Worm (Caenorhabditis elegans) whole organism, L2 larva: ENCODE data around the gene cyp-33A1.
"Not testable (repeated sequence)": the region's sequence is repeated elsewhere in the genome, so short reads cannot be mapped to it uniquely, and the experiment has no call there.

ENCODE experiments used
- F13H6.1 ChIP-seq: sonication (generic microtip); optimal IDR thresholded peaks from 2 replicates; lab custom pipeline; 2016; ENCODE audit warnings: missing genetic modification characterization, missing compliant biosample characterization
- Y55F3AM.14 ChIP-seq: fragments of 200-800 bp; sonication (Bioruptor generic); optimal IDR thresholded peaks from 2 replicates; lab custom pipeline; 2018; ENCODE audit warnings: mild to moderate bottlenecking, missing genetic modification characterization, missing compliant biosample characterization
- alr-1 ChIP-seq: fragments of 150-350 bp; optimal IDR thresholded peaks from 2 replicates; lab custom pipeline; 2014; ENCODE audit warnings: missing biosample characterization, missing genetic modification characterization
- ama-1 ChIP-seq: fragments of 150-350 bp; optimal IDR thresholded peaks from 2 replicates; lab custom pipeline; 2018; ENCODE audit warnings: inconsistent platforms
- blmp-1 ChIP-seq: sonication (generic microtip); optimal IDR thresholded peaks from 2 replicates; lab custom pipeline; 2017; ENCODE audit warnings: missing genetic modification characterization, mild to moderate bottlenecking, missing compliant biosample characterization, antibody characterized with exemption, moderate library complexity; ENCODE audit not compliant: insufficient read depth
- ceh-16 ChIP-seq: fragments of 150-350 bp; optimal IDR thresholded peaks from 2 replicates; lab custom pipeline; 2014; ENCODE audit warnings: missing biosample characterization, missing genetic modification characterization
- crh-2 ChIP-seq: sonication (generic microtip); optimal IDR thresholded peaks from 2 replicates; lab custom pipeline; 2017; ENCODE audit warnings: missing biosample characterization, missing genetic modification characterization
- dmd-4 ChIP-seq: sonication (generic microtip); optimal IDR thresholded peaks from 2 replicates; lab custom pipeline; 2017; ENCODE audit warnings: missing biosample characterization, missing genetic modification characterization
- egl-27 ChIP-seq: sonication (generic microtip); optimal IDR thresholded peaks from 3 replicates; lab custom pipeline; 2017; ENCODE audit warnings: missing biosample characterization, missing genetic modification reagents, missing genetic modification characterization
- elt-1 ChIP-seq: fragments of 150-350 bp; optimal IDR thresholded peaks from 2 replicates; lab custom pipeline; 2014; ENCODE audit warnings: missing biosample characterization, missing genetic modification characterization
- elt-3 ChIP-seq: sonication (generic microtip); optimal IDR thresholded peaks from 2 replicates; lab custom pipeline; 2017; ENCODE audit warnings: missing biosample characterization, missing genetic modification characterization
- fos-1 ChIP-seq: fragments of 150-350 bp; optimal IDR thresholded peaks from 2 replicates; lab custom pipeline; 2014; ENCODE audit warnings: missing biosample characterization, missing genetic modification characterization
- gmeb-1 ChIP-seq: fragments of 150-350 bp; optimal IDR thresholded peaks from 2 replicates; lab custom pipeline; 2014; ENCODE audit warnings: missing biosample characterization, missing genetic modification characterization
- lin-39 ChIP-seq: fragments of 150-350 bp; optimal IDR thresholded peaks from 2 replicates; lab custom pipeline; 2014; ENCODE audit warnings: missing biosample characterization, missing genetic modification reagents, missing genetic modification characterization
- lsy-2 ChIP-seq, 2 experiments: fragments of 150-350 bp in 1 of 2; sonication (generic microtip) in 1 of 2; optimal IDR thresholded peaks; 2 replicates each; lab custom pipeline; 2014 to 2017; ENCODE audit warnings: missing biosample characterization in 2 of 2, missing genetic modification characterization in 2 of 2
- mab-5 ChIP-seq: fragments of 150-350 bp; optimal IDR thresholded peaks from 2 replicates; lab custom pipeline; 2014; ENCODE audit warnings: missing biosample characterization, missing genetic modification characterization
- mdl-1 ChIP-seq, 2 experiments: fragments of 150-350 bp in 1 of 2; sonication (generic microtip) in 1 of 2; optimal IDR thresholded peaks; 2 replicates each; lab custom pipeline; 2017; ENCODE audit warnings: missing biosample characterization in 2 of 2, missing genetic modification characterization in 2 of 2
- nhr-12 ChIP-seq: fragments of 150-350 bp; optimal IDR thresholded peaks from 2 replicates; lab custom pipeline; 2014; ENCODE audit warnings: missing biosample characterization, missing genetic modification characterization
- nhr-129 ChIP-seq: fragments of 150-350 bp; optimal IDR thresholded peaks from 2 replicates; lab custom pipeline; 2014; ENCODE audit warnings: missing biosample characterization, missing genetic modification characterization
- nhr-21 ChIP-seq: fragments of 150-350 bp; optimal IDR thresholded peaks from 2 replicates; lab custom pipeline; 2014; ENCODE audit warnings: missing biosample characterization, missing genetic modification characterization
- nhr-237 ChIP-seq: fragments of 150-350 bp; optimal IDR thresholded peaks from 2 replicates; lab custom pipeline; 2014; ENCODE audit warnings: missing biosample characterization, missing genetic modification characterization
- nhr-6 ChIP-seq: fragments of 150-350 bp; optimal IDR thresholded peaks from 2 replicates; lab custom pipeline; 2014; ENCODE audit warnings: missing biosample characterization, missing genetic modification characterization
- nhr-77 ChIP-seq: fragments of 150-350 bp; optimal IDR thresholded peaks from 2 replicates; lab custom pipeline; 2014; ENCODE audit warnings: missing biosample characterization, missing genetic modification characterization
- sem-4 ChIP-seq: fragments of 150-350 bp; optimal IDR thresholded peaks from 2 replicates; lab custom pipeline; 2014; ENCODE audit warnings: missing biosample characterization, missing genetic modification reagents, missing genetic modification characterization
- skn-1 ChIP-seq: sonication (generic microtip); optimal IDR thresholded peaks from 2 replicates; lab custom pipeline; 2017; ENCODE audit warnings: missing biosample characterization, missing genetic modification characterization
- sma-3 ChIP-seq: sonication (generic microtip); optimal IDR thresholded peaks from 2 replicates; lab custom pipeline; 2016; ENCODE audit warnings: missing genetic modification reagents, missing genetic modification characterization, missing compliant biosample characterization
- sma-9 ChIP-seq, 2 experiments: fragments of 150-350 bp in 1 of 2; sonication (generic microtip) in 1 of 2; optimal IDR thresholded peaks; 2 replicates each; lab custom pipeline; 2014 to 2016; ENCODE audit warnings: missing genetic modification characterization in 2 of 2, mild to moderate bottlenecking in 1 of 2, missing biosample characterization in 1 of 2, missing compliant biosample characterization in 1 of 2, missing genetic modification reagents in 1 of 2, moderate library complexity in 1 of 2
- unc-39 ChIP-seq: fragments of 150-350 bp; optimal IDR thresholded peaks from 2 replicates; lab custom pipeline; 2014; ENCODE audit warnings: missing biosample characterization, missing genetic modification characterization
- unc-55 ChIP-seq: fragments of 150-350 bp; sonication (generic microtip); optimal IDR thresholded peaks from 3 replicates; lab custom pipeline; 2014; ENCODE audit warnings: missing biosample characterization, missing genetic modification reagents, missing genetic modification characterization
- unc-62 ChIP-seq: fragments of 150-350 bp; optimal IDR thresholded peaks from 2 replicates; lab custom pipeline; 2014; ENCODE audit warnings: missing biosample characterization, missing genetic modification reagents, missing genetic modification characterization
- zag-1 ChIP-seq: fragments of 150-350 bp; optimal IDR thresholded peaks from 2 replicates; lab custom pipeline; 2014; ENCODE audit warnings: missing biosample characterization, missing genetic modification characterization
- ztf-1 ChIP-seq: fragments of 200-800 bp; sonication (Bioruptor generic); conservative IDR thresholded peaks from 2 replicates; pipeline ENCODE4 v1.3.6; 2022; ENCODE audit warnings: missing genetic modification characterization, missing compliant biosample characterization
- ztf-11 ChIP-seq: sonication (generic microtip); optimal IDR thresholded peaks from 2 replicates; lab custom pipeline; 2017; ENCODE audit warnings: missing biosample characterization, missing genetic modification characterization
- ztf-4 ChIP-seq: fragments of 150-350 bp; optimal IDR thresholded peaks from 2 replicates; lab custom pipeline; 2014; ENCODE audit warnings: missing biosample characterization, missing genetic modification characterization

The cyp-33A1 gene

ce11 chrV:7713691-7714090 is 32.4 kb upstream of the cyp-33A1 start, which contains the start of gene ZK105.1:
ZK105.1 (plus strand) TSS chrV:7713991.
- TF ChIP-seq nhr-129 (no peak), unc-39 (tag; lab: Kevin White, UChicago) (no peak), nhr-6 (tag; lab: Kevin White, UChicago) (no peak), elt-1 (tag; lab: Kevin White, UChicago) (no peak), nhr-21 (tag; lab: Kevin White, UChicago) (no peak), sma-9 (GFP tag; optimal IDR thresholded peaks at IDR 0.05; lab: Kevin White, UChicago) (no peak), sma-9 (tag; optimal IDR thresholded peaks at IDR 0.05; lab: Kevin White, UChicago) (no peak)
- TF ChIP-seq, all 48 proteins: peak for 0

ce11 chrV:7713072-7713471 is 31.8 kb upstream of the cyp-33A1 start, which contains the start of gene ZK105.13:
ZK105.13 (minus strand) TSS chrV:7713172.
- TF ChIP-seq ceh-16 (tag; lab: Kevin White, UChicago): no peak
- no peak for TF ChIP-seq blmp-1
- TF ChIP-seq ama-1 (lab: Kevin White, UChicago): no peak
- TF ChIP-seq zag-1 (tag; lab: Kevin White, UChicago): no peak
- no peak for TF ChIP-seq ztf-4
- no peak for TF ChIP-seq alr-1 (tag; lab: Kevin White, UChicago)
- no peak for TF ChIP-seq egl-27 (tag; lab: Kevin White, UChicago)
- TF ChIP-seq nhr-12 (tag; lab: Kevin White, UChicago): no peak
- TF ChIP-seq, all 48 proteins: peak for 0

ce11 chrV:7708525-7708924 is 27.3 kb upstream of the cyp-33A1 start, which contains the start of gene ZK105.11:
ZK105.11 (minus strand) TSS chrV:7708625.
- TF ChIP-seq lsy-2 (tag; optimal IDR thresholded peaks at IDR 0.05; lab: Kevin White, UChicago) (no peak), ztf-11 (no peak), unc-39 (tag; lab: Kevin White, UChicago) (no peak), skn-1 (tag; lab: Kevin White, UChicago) (no peak)

- TF ChIP-seq fos-1 (tag; lab: Kevin White, UChicago) (no peak), nhr-237 (tag; lab: Kevin White, UChicago) (no peak), sma-9 (GFP tag; optimal IDR thresholded peaks at IDR 0.05; lab: Kevin White, UChicago) (no peak), sma-9 (tag; optimal IDR thresholded peaks at IDR 0.05; lab: Kevin White, UChicago) (no peak), ztf-1 (GFP tag; lab: Robert Waterston, UW) (no peak)
These were observed 24.1 kb upstream of the cyp-33A1 start, which contains the start of gene srw-3 for ce11 chrV:7705316-7705715. srw-3 (plus strand) TSS chrV:7705616.

ce11 chrV:7703536-7703935 is 22.3 kb upstream of the cyp-33A1 start, which contains the start of gene srsx-40:
srsx-40 (minus strand) TSS chrV:7703636.
- not testable (repeated sequence) for TF ChIP-seq gmeb-1 (tag; lab: Kevin White, UChicago); sem-4 (tag; lab: Kevin White, UChicago); ama-1 (lab: Kevin White, UChicago)

ce11 chrV:7696842-7697241 is 15.6 kb upstream of the cyp-33A1 start, which contains the start of gene ZK105.3:
ZK105.3 (plus strand) TSS chrV:7697142.
- TF ChIP-seq elt-3 (tag; lab: Kevin White, UChicago) (no peak), blmp-1 (no peak), alr-1 (tag; lab: Kevin White, UChicago) (no peak)

- no peak for TF ChIP-seq mab-5 (tag; lab: Kevin White, UChicago)
- no peak for TF ChIP-seq ztf-1 (GFP tag; lab: Robert Waterston, UW)
- no peak for TF ChIP-seq mdl-1 (tag; optimal IDR thresholded peaks at IDR 0.05; lab: Kevin White, UChicago)
- TF ChIP-seq alr-1 (tag; lab: Kevin White, UChicago): no peak
- TF ChIP-seq unc-55: no peak
- TF ChIP-seq unc-62 (GFP tag; lab: Kevin White, UChicago): no peak
- TF ChIP-seq crh-2 (tag; lab: Kevin White, UChicago): no peak
- no peak for TF ChIP-seq F13H6.1 (tag; lab: Kevin White, UChicago)
- no peak for TF ChIP-seq ceh-16 (tag; lab: Kevin White, UChicago)
- no peak for TF ChIP-seq egl-27 (tag; lab: Kevin White, UChicago)
- TF ChIP-seq sem-4 (tag; lab: Kevin White, UChicago): no peak
- TF ChIP-seq Y55F3AM.14 (GFP tag; lab: Kevin White, UChicago): no peak
- no peak for TF ChIP-seq nhr-6 (tag; lab: Kevin White, UChicago)
- no peak for TF ChIP-seq nhr-77 (tag; lab: Kevin White, UChicago)
- no peak for TF ChIP-seq zag-1 (tag; lab: Kevin White, UChicago)
- no peak for TF ChIP-seq sma-3 (GFP tag; lab: Kevin White, UChicago)
- no peak for TF ChIP-seq lin-39
- TF ChIP-seq dmd-4: no peak
These were observed 12.1 kb upstream of the cyp-33A1 start, which contains the start of gene C12D5.10 for ce11 chrV:7693394-7693793. C12D5.10 (minus strand) TSS chrV:7693494.
